Worm (Caenorhabditis elegans): ENCODE results near the gene F23D12.1.

ce11 chrX:14399035-14399434, 28.9 kb downstream of the F23D12.1 start:
- no peak for TF ChIP-seq unc-62 (GFP tag; optimal IDR thresholded peaks at IDR 0.05)
- no peak for TF ChIP-seq nhr-19 (GFP tag; conservative IDR thresholded peaks at IDR 0.05)
- TF ChIP-seq sptf-1 (tag; optimal IDR thresholded peaks at IDR 0.05) = no peak
- TF ChIP-seq nhr-77 (tag; optimal IDR thresholded peaks at IDR 0.05) = no peak
- peak; percentile 65 for TF ChIP-seq fkh-10 (GFP tag; optimal IDR thresholded peaks at IDR 0.05)
- TF ChIP-seq unc-130 (tag; optimal IDR thresholded peaks at IDR 0.05) = no peak

All from whole organism, L1 larva.